Worm (Caenorhabditis elegans): ENCODE data around the gene Y46G5A.18.
"Not testable (repeated sequence)": the region's sequence is repeated elsewhere in the genome, so short reads cannot be mapped to it uniquely, and the experiment has no call there.

The Y46G5A.18 gene

ce11 chrII:12767258-12767824 lies 37.7 kb downstream of the Y46G5A.18 start:
- TF ChIP-seq unc-62 (GFP tag; optimal IDR thresholded peaks at IDR 0.05) = no peak

- TF ChIP-seq unc-62 (GFP tag; optimal IDR thresholded peaks at IDR 0.05) = no peak
Observed at ce11 chrII:12766443-12767188, 38.4 kb downstream of the Y46G5A.18 start.

ce11 chrII:12764476-12764875 lies 40.6 kb downstream of the Y46G5A.18 start:
- TF ChIP-seq unc-62 (GFP tag; optimal IDR thresholded peaks at IDR 0.05) = no peak

- TF ChIP-seq unc-62 (GFP tag; optimal IDR thresholded peaks at IDR 0.05) = no peak
Observed at ce11 chrII:12760497-12760896, 44.6 kb downstream of the Y46G5A.18 start, which contains the start of gene cnp-2. Gene cnp-2, plus strand, starts transcription at chrII:12760797.

- no peak for TF ChIP-seq unc-62 (GFP tag; optimal IDR thresholded peaks at IDR 0.05)
Observed at ce11 chrII:12756180-12756579, 48.9 kb downstream of the Y46G5A.18 start, which contains the start of the genes Y46G5A.7 and Y46G5A.8. Gene Y46G5A.7, minus strand, starts transcription at chrII:12756332. Gene Y46G5A.8, plus strand, starts transcription at chrII:12756338.

- not testable (repeated sequence) for TF ChIP-seq unc-62 (GFP tag; optimal IDR thresholded peaks at IDR 0.05)
Observed at ce11 chrII:12753725-12754124, 51.3 kb downstream of the Y46G5A.18 start, which contains the start of gene Y46G5A.39. Gene Y46G5A.39, minus strand, starts transcription at chrII:12753825.
